Fruit fly (Drosophila melanogaster) whole organism, prepupa: Measurements from ENCODE around the gene iPLA2-VIA.

Experiments used
- Blimp-1 ChIP-seq: fragments of 200-800 bp; sonication (Bioruptor generic); optimal IDR thresholded peaks from 3 replicates; lab custom pipeline; 2017; ENCODE audit warnings: missing biosample characterization, missing genetic modification characterization, mild to moderate bottlenecking, moderate library complexity, missing genetic modification reagents
- CG10669 ChIP-seq: fragments of 200-800 bp; sonication (Bioruptor generic); optimal IDR thresholded peaks from 3 replicates; lab custom pipeline; 2018; ENCODE audit warnings: missing biosample characterization, mild to moderate bottlenecking, missing genetic modification characterization, moderate library complexity
- CG11294 ChIP-seq: fragments of 200-800 bp; sonication (Bioruptor generic); IDR thresholded peaks from 2 replicates; pipeline ENCODE4 v1.3.6; 2022; ENCODE audit warnings: missing biosample characterization, missing genetic modification characterization
- CG11762 ChIP-seq: fragments of 200-800 bp; sonication (Bioruptor generic); optimal IDR thresholded peaks from 3 replicates; lab custom pipeline; 2016; ENCODE audit warnings: missing biosample characterization, missing genetic modification characterization; ENCODE audit not compliant: insufficient read depth
- CG11902 ChIP-seq: fragments of 200-800 bp; sonication (Bioruptor generic); optimal IDR thresholded peaks from 3 replicates; lab custom pipeline; 2016; ENCODE audit warnings: missing biosample characterization, missing genetic modification characterization
- CG16779 ChIP-seq: fragments of 200-800 bp; sonication (Bioruptor generic); optimal IDR thresholded peaks from 3 replicates; lab custom pipeline; 2017; ENCODE audit warnings: missing biosample characterization, mild to moderate bottlenecking, missing genetic modification characterization
- CG3032 ChIP-seq: fragments of 200-800 bp; optimal IDR thresholded peaks from 2 replicates; lab custom pipeline; 2019; ENCODE audit warnings: missing biosample characterization, mild to moderate bottlenecking, missing genetic modification characterization, moderate library complexity
- CG31627 ChIP-seq: fragments of 200-800 bp; sonication (Bioruptor generic); optimal IDR thresholded peaks from 3 replicates; lab custom pipeline; 2016; ENCODE audit warnings: missing biosample characterization, missing genetic modification characterization
- CG32006 ChIP-seq: fragments of 200-800 bp; sonication (Bioruptor generic); optimal IDR thresholded peaks from 3 replicates; lab custom pipeline; 2017; ENCODE audit warnings: missing biosample characterization, mild to moderate bottlenecking, missing genetic modification characterization
- CG34406 ChIP-seq: fragments of 200-800 bp; sonication (Bioruptor generic); optimal IDR thresholded peaks from 3 replicates; lab custom pipeline; 2016; ENCODE audit warnings: missing biosample characterization, missing genetic modification characterization
- CG3919 ChIP-seq: fragments of 200-800 bp; sonication (Bioruptor generic); optimal IDR thresholded peaks from 3 replicates; lab custom pipeline; 2016; ENCODE audit warnings: missing biosample characterization, missing genetic modification characterization
- CG4318 ChIP-seq: fragments of 200-800 bp; sonication (Bioruptor generic); optimal IDR thresholded peaks from 3 replicates; lab custom pipeline; 2017; ENCODE audit warnings: missing biosample characterization, mild to moderate bottlenecking, missing genetic modification characterization
- CG6163 ChIP-seq: fragments of 200-800 bp; sonication (Bioruptor generic); IDR thresholded peaks from 3 replicates; pipeline ENCODE4 v1.3.6; 2022; ENCODE audit warnings: missing biosample characterization, missing genetic modification characterization
- CG6276 ChIP-seq: fragments of 200-800 bp; sonication (Bioruptor generic); optimal IDR thresholded peaks from 2 replicates; lab custom pipeline; 2017; ENCODE audit warnings: missing biosample characterization, mild to moderate bottlenecking, missing genetic modification characterization
- CG6792 ChIP-seq: fragments of 200-800 bp; sonication (Bioruptor generic); optimal IDR thresholded peaks from 3 replicates; lab custom pipeline; 2016; ENCODE audit warnings: missing biosample characterization, missing genetic modification characterization
- CG6808 ChIP-seq: fragments of 200-800 bp; sonication (Bioruptor generic); optimal IDR thresholded peaks from 3 replicates; lab custom pipeline; 2017; ENCODE audit warnings: missing biosample characterization, missing genetic modification characterization, mild to moderate bottlenecking, moderate library complexity, missing genetic modification reagents
- CG6854 ChIP-seq: fragments of 200-800 bp; sonication (Bioruptor generic); optimal IDR thresholded peaks from 2 replicates; lab custom pipeline; 2017; ENCODE audit warnings: missing biosample characterization, mild to moderate bottlenecking, missing genetic modification characterization
- CG7368 ChIP-seq: fragments of 200-800 bp; sonication (Bioruptor generic); optimal IDR thresholded peaks from 3 replicates; lab custom pipeline; 2016; ENCODE audit warnings: missing biosample characterization, missing genetic modification characterization
- CG8119 ChIP-seq: fragments of 200-800 bp; sonication (Bioruptor generic); IDR thresholded peaks from 3 replicates; pipeline ENCODE4 v1.3.6; 2022; ENCODE audit warnings: missing biosample characterization, missing genetic modification characterization
- CG9139 ChIP-seq: fragments of 200-800 bp; sonication (Bioruptor generic); optimal IDR thresholded peaks from 3 replicates; lab custom pipeline; 2017; ENCODE audit warnings: missing biosample characterization, mild to moderate bottlenecking, missing genetic modification characterization
- Eip75B ChIP-seq: fragments of 200-800 bp; sonication (Bioruptor generic); optimal IDR thresholded peaks from 3 replicates; lab custom pipeline; 2016; ENCODE audit warnings: missing biosample characterization, missing genetic modification characterization
- Eip78C ChIP-seq: fragments of 200-800 bp; sonication (Bioruptor generic); peaks from one replicate; lab custom pipeline; 2016; ENCODE audit warnings: missing biosample characterization, missing genetic modification characterization
- Eip93F ChIP-seq: fragments of 200-800 bp; sonication (Bioruptor generic); optimal IDR thresholded peaks from 2 replicates; lab custom pipeline; 2016; ENCODE audit warnings: missing biosample characterization, mild to moderate bottlenecking, missing genetic modification characterization
- Ets21C ChIP-seq: fragments of 200-800 bp; sonication (Bioruptor generic); optimal IDR thresholded peaks from 3 replicates; lab custom pipeline; 2016; ENCODE audit warnings: missing biosample characterization, missing genetic modification characterization
- Ets96B ChIP-seq: fragments of 200-800 bp; optimal IDR thresholded peaks from 2 replicates; lab custom pipeline; 2019; ENCODE audit warnings: missing biosample characterization, mild to moderate bottlenecking, missing genetic modification characterization, moderate library complexity
- Gug ChIP-seq: fragments of 200-800 bp; sonication (Bioruptor generic); IDR thresholded peaks from 2 replicates; pipeline ENCODE4 v1.3.6; 2022; ENCODE audit warnings: missing biosample characterization, missing genetic modification characterization
- Hr39 ChIP-seq: fragments of 200-800 bp; sonication (Bioruptor generic); optimal IDR thresholded peaks from 2 replicates; lab custom pipeline; 2016; ENCODE audit warnings: missing biosample characterization, missing genetic modification characterization
- Lpt ChIP-seq: fragments of 200-800 bp; sonication (Bioruptor generic); optimal IDR thresholded peaks from 3 replicates; lab custom pipeline; 2016; ENCODE audit warnings: missing biosample characterization, missing genetic modification characterization
- Met ChIP-seq: fragments of 200-800 bp; sonication (Bioruptor generic); optimal IDR thresholded peaks from 3 replicates; lab custom pipeline; 2016; ENCODE audit warnings: missing biosample characterization, missing genetic modification characterization
- OdsH ChIP-seq: fragments of 200-800 bp; sonication (Bioruptor generic); optimal IDR thresholded peaks from 3 replicates; lab custom pipeline; 2016; ENCODE audit warnings: missing biosample characterization, missing genetic modification characterization
- Smox ChIP-seq: fragments of 200-800 bp; sonication (Bioruptor generic); optimal IDR thresholded peaks from 3 replicates; lab custom pipeline; 2016; ENCODE audit warnings: missing biosample characterization, missing genetic modification characterization
- Sox102F ChIP-seq: fragments of 200-800 bp; sonication (Bioruptor generic); optimal IDR thresholded peaks from 2 replicates; lab custom pipeline; 2016; ENCODE audit warnings: missing biosample characterization, mild to moderate bottlenecking, missing genetic modification characterization
- Sox14 ChIP-seq: fragments of 200-800 bp; sonication (Bioruptor generic); optimal IDR thresholded peaks from 3 replicates; lab custom pipeline; 2016; ENCODE audit warnings: missing biosample characterization, missing genetic modification characterization
- acj6 ChIP-seq: fragments of 200-800 bp; sonication (Bioruptor generic); optimal IDR thresholded peaks from 3 replicates; lab custom pipeline; 2016; ENCODE audit warnings: missing biosample characterization, missing genetic modification characterization
- cyc ChIP-seq: fragments of 200-800 bp; sonication (Bioruptor generic); optimal IDR thresholded peaks from 3 replicates; lab custom pipeline; 2016; ENCODE audit warnings: missing biosample characterization, missing genetic modification characterization
- dac ChIP-seq: fragments of 200-800 bp; sonication (Bioruptor generic); optimal IDR thresholded peaks from 2 replicates; lab custom pipeline; 2017; ENCODE audit warnings: missing biosample characterization, mild to moderate bottlenecking, missing genetic modification characterization
- dsx ChIP-seq: fragments of 200-800 bp; optimal IDR thresholded peaks from 3 replicates; lab custom pipeline; 2019; ENCODE audit warnings: missing biosample characterization, mild to moderate bottlenecking, missing genetic modification characterization, moderate library complexity; ENCODE audit not compliant: poor library complexity, severe bottlenecking
- eg ChIP-seq: fragments of 200-800 bp; sonication (Bioruptor generic); IDR thresholded peaks from 3 replicates; pipeline ENCODE4 v1.3.6; 2022; ENCODE audit warnings: missing biosample characterization, missing genetic modification characterization
- esn ChIP-seq: fragments of 200-800 bp; sonication (Bioruptor generic); optimal IDR thresholded peaks from 2 replicates; lab custom pipeline; 2016; ENCODE audit warnings: missing biosample characterization, mild to moderate bottlenecking, missing genetic modification characterization, moderate library complexity
- fd59A ChIP-seq: fragments of 200-800 bp; sonication (Bioruptor generic); optimal IDR thresholded peaks from 2 replicates; lab custom pipeline; 2017; ENCODE audit warnings: missing biosample characterization, mild to moderate bottlenecking, missing genetic modification characterization, missing genetic modification reagents
- fkh ChIP-seq: fragments of 200-800 bp; sonication (Bioruptor generic); optimal IDR thresholded peaks from 3 replicates; lab custom pipeline; 2017; ENCODE audit warnings: missing biosample characterization, mild to moderate bottlenecking, missing genetic modification characterization, moderate library complexity
- lz ChIP-seq: fragments of 200-800 bp; sonication (Bioruptor generic); optimal IDR thresholded peaks from 3 replicates; lab custom pipeline; 2016; ENCODE audit warnings: missing biosample characterization, missing genetic modification characterization
- net ChIP-seq: fragments of 200-800 bp; sonication (Bioruptor generic); optimal IDR thresholded peaks from 3 replicates; lab custom pipeline; 2016; ENCODE audit warnings: missing biosample characterization, missing genetic modification characterization
- pdm3 ChIP-seq: fragments of 200-800 bp; sonication (Bioruptor generic); optimal IDR thresholded peaks from 3 replicates; lab custom pipeline; 2016; ENCODE audit warnings: missing biosample characterization, missing genetic modification characterization
- salr ChIP-seq, 2 experiments: fragments of 200-800 bp; sonication (Bioruptor generic); optimal IDR thresholded peaks; 3 replicates each; lab custom pipeline; 2016 to 2018; ENCODE audit warnings: missing biosample characterization in 2 of 2, missing genetic modification characterization in 2 of 2, mild to moderate bottlenecking in 1 of 2
- spab ChIP-seq: fragments of 200-800 bp; sonication (Bioruptor generic); optimal IDR thresholded peaks from 2 replicates; lab custom pipeline; 2017; ENCODE audit warnings: missing biosample characterization, mild to moderate bottlenecking, missing genetic modification characterization, missing genetic modification reagents
- svp ChIP-seq: fragments of 200-800 bp; sonication (Bioruptor generic); peaks from one replicate; lab custom pipeline; 2016; ENCODE audit warnings: missing biosample characterization, missing genetic modification characterization
- vri ChIP-seq: fragments of 200-800 bp; sonication (Bioruptor generic); optimal IDR thresholded peaks from 3 replicates; lab custom pipeline; 2016; ENCODE audit warnings: missing biosample characterization, mild to moderate bottlenecking, missing genetic modification characterization

Gene iPLA2-VIA

DNA sequence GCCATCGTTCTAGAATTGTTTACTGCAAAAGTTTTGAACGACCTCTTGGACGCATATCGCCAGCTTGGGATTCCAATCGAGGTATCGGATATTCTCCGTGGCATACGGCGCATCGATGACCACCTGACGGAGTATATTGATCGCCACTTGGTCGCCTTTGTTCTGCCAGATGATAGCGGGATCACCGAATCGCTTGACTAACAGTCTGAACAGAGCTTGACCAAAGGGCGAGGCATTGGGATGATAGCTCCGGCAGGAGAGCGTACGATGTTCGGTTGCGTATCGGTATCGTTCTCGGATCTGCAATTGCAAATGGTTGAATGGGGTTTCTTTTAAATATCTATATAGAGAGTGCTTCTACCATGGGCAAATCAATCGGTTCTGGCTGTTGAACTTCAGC lies 29.8 kb upstream of the iPLA2-VIA start:
- TF ChIP-seq spab (GFP tag; lab: Kevin White, UChicago) (no peak), CG34406 (GFP tag; lab: Kevin White, UChicago) (no peak), Ets21C (GFP tag; lab: Kevin White, UChicago) (no peak), CG6854 (GFP tag; lab: Kevin White, UChicago) (no peak), svp (GFP tag; lab: Kevin White, UChicago) (peak; percentile 92)

DNA sequence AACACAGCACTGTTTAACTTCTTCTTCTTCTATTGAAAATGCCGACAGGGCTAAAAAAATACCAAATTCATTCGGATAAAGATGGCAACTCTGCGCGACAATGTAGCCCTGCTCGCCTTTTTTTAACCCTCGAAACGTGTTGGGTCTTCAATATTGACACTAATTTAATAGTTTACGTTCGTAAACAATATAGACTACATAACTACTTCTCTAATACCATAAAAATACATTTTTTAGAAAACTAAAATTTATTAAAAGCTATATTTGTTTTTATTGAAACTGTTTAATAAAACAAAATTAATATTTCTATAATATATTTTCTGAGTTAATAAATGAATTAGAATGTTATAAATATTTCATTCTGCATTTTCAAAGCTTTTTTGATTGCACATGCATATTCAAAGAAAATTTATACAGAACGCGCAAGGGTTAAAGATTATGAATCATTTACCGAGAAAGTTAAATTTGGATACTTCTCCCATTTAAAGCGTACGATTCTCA lies 24.5 kb upstream of the iPLA2-VIA start, which contains the start of the genes Taf2 and CalpB:
Gene Taf2 (minus strand): TSS at position 54 of the 501 bp plus-strand sequence.
Gene CalpB (plus strand): TSS at position 133 of the 501 bp plus-strand sequence.
- no peak for TF ChIP-seq dac (GFP tag; lab: Kevin White, UChicago)
- TF ChIP-seq spab (GFP tag; lab: Kevin White, UChicago), result peak; percentile 74
- peak; percentile 92 for TF ChIP-seq CG3032 (tag; lab: Kevin White, UChicago)
- TF ChIP-seq acj6, result peak; percentile 80
- TF ChIP-seq Ets96B (tag; lab: Kevin White, UChicago), result peak; percentile 94
- peak; percentile 82 for TF ChIP-seq CG6808 (GFP tag; lab: Kevin White, UChicago)
- peak; percentile 1 for TF ChIP-seq pdm3
- peak; percentile 86 for TF ChIP-seq CG6276
- TF ChIP-seq CG16779 (tag; lab: Kevin White, UChicago), result peak; percentile 67
- no peak for TF ChIP-seq vri (GFP tag; lab: Kevin White, UChicago)
- TF ChIP-seq Met (GFP tag; lab: Kevin White, UChicago), result no peak
- peak; percentile 82 for TF ChIP-seq OdsH (GFP tag; lab: Kevin White, UChicago)
- TF ChIP-seq salr (GFP tag; optimal IDR thresholded peaks at IDR 0.05; lab: Kevin White, UChicago), result peak in 1 of 2 experiments; percentile 92
- peak; percentile 85 for TF ChIP-seq CG3919 (GFP tag; lab: Kevin White, UChicago)
- TF ChIP-seq CG4318 (GFP tag; lab: Kevin White, UChicago), result peak; percentile 76
- TF ChIP-seq CG11762 (GFP tag; lab: Kevin White, UChicago), result peak; percentile 80
- TF ChIP-seq CG31627 (GFP tag; lab: Kevin White, UChicago), result peak; percentile 75
- peak; percentile 63 for TF ChIP-seq Smox
- no peak for TF ChIP-seq CG9139
- TF ChIP-seq Gug (GFP tag; lab: Robert Waterston, UW), result peak; percentile 86
- peak; percentile 89 for TF ChIP-seq dsx (GFP tag; lab: Kevin White, UChicago)
- TF ChIP-seq Ets21C (GFP tag; lab: Kevin White, UChicago), result no peak
- TF ChIP-seq Hr39 (GFP tag; lab: Kevin White, UChicago), result peak; percentile 62
- TF ChIP-seq cyc (GFP tag; lab: Kevin White, UChicago), result peak; percentile 80
- TF ChIP-seq CG6854 (GFP tag; lab: Kevin White, UChicago), result peak; percentile 28
- peak; percentile 23 for TF ChIP-seq Sox102F
- TF ChIP-seq net (GFP tag; lab: Kevin White, UChicago), result peak; percentile 72
- TF ChIP-seq eg (GFP tag; lab: Robert Waterston, UW), result peak; percentile 89
- TF ChIP-seq fkh (GFP tag; lab: Kevin White, UChicago), result peak; percentile 72
- TF ChIP-seq Lpt (GFP tag; lab: Kevin White, UChicago), result peak; percentile 82
- TF ChIP-seq Blimp-1, result peak; percentile 67
- peak; percentile 53 for TF ChIP-seq Sox14 (GFP tag; lab: Kevin White, UChicago)
- TF ChIP-seq CG8119 (GFP tag; lab: Robert Waterston, UW), result peak; percentile 88
- TF ChIP-seq CG6163 (GFP tag; lab: Robert Waterston, UW), result peak; percentile 74; the same call in 2 of the 3 replicates
- peak; percentile 78 for TF ChIP-seq CG7368 (GFP tag; lab: Kevin White, UChicago)
- peak; percentile 92 for TF ChIP-seq Eip78C
- peak; percentile 65 for TF ChIP-seq CG11902
- peak; percentile 19 for TF ChIP-seq fd59A (GFP tag; lab: Kevin White, UChicago)
- TF ChIP-seq CG6792 (GFP tag; lab: Kevin White, UChicago), result peak; percentile 78
- peak; percentile 84 for TF ChIP-seq esn (GFP tag; lab: Kevin White, UChicago)
- peak; percentile 73 for TF ChIP-seq lz
- no peak for TF ChIP-seq Eip75B (GFP tag; lab: Kevin White, UChicago)
- no peak for TF ChIP-seq Eip93F
- peak; percentile 79 for TF ChIP-seq CG10669 (GFP tag; lab: Kevin White, UChicago)
- peak; percentile 80 for TF ChIP-seq svp (GFP tag; lab: Kevin White, UChicago)
- TF ChIP-seq CG32006 (GFP tag; lab: Kevin White, UChicago), result peak; percentile 86
- TF ChIP-seq CG34406 (GFP tag; lab: Kevin White, UChicago), result peak; percentile 87
- TF ChIP-seq CG11294, result peak; percentile 69; the same call in 1 of the 2 replicates
